Worm (Caenorhabditis elegans): Measurements from ENCODE around the gene talp-3.

- TF ChIP-seq aly-2 (tag; optimal IDR thresholded peaks at IDR 0.05) = no peak
- TF ChIP-seq ceh-16 (tag; optimal IDR thresholded peaks at IDR 0.05) = no peak
- TF ChIP-seq R02D3.7 (tag; optimal IDR thresholded peaks at IDR 0.05) = no peak
- TF ChIP-seq nhr-21 (tag; optimal IDR thresholded peaks at IDR 0.05) = no peak
- TF ChIP-seq ceh-82 (tag; optimal IDR thresholded peaks at IDR 0.05) = no peak
- no peak for TF ChIP-seq F13H6.1 (tag; optimal IDR thresholded peaks at IDR 0.05)
These were observed 46.7 kb upstream of the talp-3 start, which contains the start of gene haf-8 for ce11 chrIV:14699840-14700239.

Measured in whole organism, L2 larva.